Fruit fly (Drosophila melanogaster) whole organism, prepupa: ENCODE measurements around the gene Cyp4ac3.
A peak's percentile ranks its signal among the peaks of the same experiment; 100 is the strongest.

ENCODE experiments used
- Blimp-1 ChIP-seq: fragments of 200-800 bp; sonication (Bioruptor generic); optimal IDR thresholded peaks from 3 replicates; lab custom pipeline; 2017; ENCODE audit warnings: missing biosample characterization, missing genetic modification characterization, mild to moderate bottlenecking, moderate library complexity, missing genetic modification reagents
- CG10631 ChIP-seq: fragments of 200-800 bp; sonication (Bioruptor generic); optimal IDR thresholded peaks from 2 replicates; lab custom pipeline; 2016; ENCODE audit warnings: missing biosample characterization, missing genetic modification characterization
- CG11294 ChIP-seq: fragments of 200-800 bp; sonication (Bioruptor generic); IDR thresholded peaks from 2 replicates; pipeline ENCODE4 v1.3.6; 2022; ENCODE audit warnings: missing biosample characterization, missing genetic modification characterization
- CG11762 ChIP-seq: fragments of 200-800 bp; sonication (Bioruptor generic); optimal IDR thresholded peaks from 3 replicates; lab custom pipeline; 2016; ENCODE audit warnings: missing biosample characterization, missing genetic modification characterization; ENCODE audit not compliant: insufficient read depth
- CG11902 ChIP-seq: fragments of 200-800 bp; sonication (Bioruptor generic); optimal IDR thresholded peaks from 3 replicates; lab custom pipeline; 2016; ENCODE audit warnings: missing biosample characterization, missing genetic modification characterization
- CG15336 ChIP-seq: fragments of 200-800 bp; sonication (Bioruptor generic); IDR thresholded peaks from 2 replicates; pipeline ENCODE4 v1.3.6; 2022; ENCODE audit warnings: missing biosample characterization, missing genetic modification characterization
- CG1621 ChIP-seq: fragments of 200-800 bp; sonication (Bioruptor generic); optimal IDR thresholded peaks from 3 replicates; lab custom pipeline; 2018; ENCODE audit warnings: missing biosample characterization, mild to moderate bottlenecking, missing genetic modification characterization
- CG16779 ChIP-seq: fragments of 200-800 bp; sonication (Bioruptor generic); optimal IDR thresholded peaks from 3 replicates; lab custom pipeline; 2017; ENCODE audit warnings: missing biosample characterization, mild to moderate bottlenecking, missing genetic modification characterization
- CG3032 ChIP-seq: fragments of 200-800 bp; optimal IDR thresholded peaks from 2 replicates; lab custom pipeline; 2019; ENCODE audit warnings: missing biosample characterization, mild to moderate bottlenecking, missing genetic modification characterization, moderate library complexity
- CG31627 ChIP-seq: fragments of 200-800 bp; sonication (Bioruptor generic); optimal IDR thresholded peaks from 3 replicates; lab custom pipeline; 2016; ENCODE audit warnings: missing biosample characterization, missing genetic modification characterization
- CG34406 ChIP-seq: fragments of 200-800 bp; sonication (Bioruptor generic); optimal IDR thresholded peaks from 3 replicates; lab custom pipeline; 2016; ENCODE audit warnings: missing biosample characterization, missing genetic modification characterization
- CG3919 ChIP-seq: fragments of 200-800 bp; sonication (Bioruptor generic); optimal IDR thresholded peaks from 3 replicates; lab custom pipeline; 2016; ENCODE audit warnings: missing biosample characterization, missing genetic modification characterization
- CG6163 ChIP-seq: fragments of 200-800 bp; sonication (Bioruptor generic); IDR thresholded peaks from 3 replicates; pipeline ENCODE4 v1.3.6; 2022; ENCODE audit warnings: missing biosample characterization, missing genetic modification characterization
- CG6276 ChIP-seq: fragments of 200-800 bp; sonication (Bioruptor generic); optimal IDR thresholded peaks from 2 replicates; lab custom pipeline; 2017; ENCODE audit warnings: missing biosample characterization, mild to moderate bottlenecking, missing genetic modification characterization
- CG6792 ChIP-seq: fragments of 200-800 bp; sonication (Bioruptor generic); optimal IDR thresholded peaks from 3 replicates; lab custom pipeline; 2016; ENCODE audit warnings: missing biosample characterization, missing genetic modification characterization
- CG6808 ChIP-seq: fragments of 200-800 bp; sonication (Bioruptor generic); optimal IDR thresholded peaks from 3 replicates; lab custom pipeline; 2017; ENCODE audit warnings: missing biosample characterization, missing genetic modification characterization, mild to moderate bottlenecking, moderate library complexity, missing genetic modification reagents
- CG6854 ChIP-seq: fragments of 200-800 bp; sonication (Bioruptor generic); optimal IDR thresholded peaks from 2 replicates; lab custom pipeline; 2017; ENCODE audit warnings: missing biosample characterization, mild to moderate bottlenecking, missing genetic modification characterization
- CG7368 ChIP-seq: fragments of 200-800 bp; sonication (Bioruptor generic); optimal IDR thresholded peaks from 3 replicates; lab custom pipeline; 2016; ENCODE audit warnings: missing biosample characterization, missing genetic modification characterization
- CG8119 ChIP-seq: fragments of 200-800 bp; sonication (Bioruptor generic); IDR thresholded peaks from 3 replicates; pipeline ENCODE4 v1.3.6; 2022; ENCODE audit warnings: missing biosample characterization, missing genetic modification characterization
- CG8319 ChIP-seq: fragments of 200-800 bp; sonication (Bioruptor generic); optimal IDR thresholded peaks from 3 replicates; lab custom pipeline; 2016; ENCODE audit warnings: missing biosample characterization, missing genetic modification characterization
- CG9139 ChIP-seq: fragments of 200-800 bp; sonication (Bioruptor generic); optimal IDR thresholded peaks from 3 replicates; lab custom pipeline; 2017; ENCODE audit warnings: missing biosample characterization, mild to moderate bottlenecking, missing genetic modification characterization
- Eip75B ChIP-seq: fragments of 200-800 bp; sonication (Bioruptor generic); optimal IDR thresholded peaks from 3 replicates; lab custom pipeline; 2016; ENCODE audit warnings: missing biosample characterization, missing genetic modification characterization
- Eip78C ChIP-seq: fragments of 200-800 bp; sonication (Bioruptor generic); peaks from one replicate; lab custom pipeline; 2016; ENCODE audit warnings: missing biosample characterization, missing genetic modification characterization
- Ets21C ChIP-seq: fragments of 200-800 bp; sonication (Bioruptor generic); optimal IDR thresholded peaks from 3 replicates; lab custom pipeline; 2016; ENCODE audit warnings: missing biosample characterization, missing genetic modification characterization
- Ets96B ChIP-seq: fragments of 200-800 bp; optimal IDR thresholded peaks from 2 replicates; lab custom pipeline; 2019; ENCODE audit warnings: missing biosample characterization, mild to moderate bottlenecking, missing genetic modification characterization, moderate library complexity
- Gug ChIP-seq: fragments of 200-800 bp; sonication (Bioruptor generic); IDR thresholded peaks from 2 replicates; pipeline ENCODE4 v1.3.6; 2022; ENCODE audit warnings: missing biosample characterization, missing genetic modification characterization
- Hr39 ChIP-seq: fragments of 200-800 bp; sonication (Bioruptor generic); optimal IDR thresholded peaks from 2 replicates; lab custom pipeline; 2016; ENCODE audit warnings: missing biosample characterization, missing genetic modification characterization
- Hr4 ChIP-seq: fragments of 200-800 bp; sonication (Bioruptor generic); optimal IDR thresholded peaks from 3 replicates; lab custom pipeline; 2016; ENCODE audit warnings: missing biosample characterization, missing genetic modification characterization
- Lpt ChIP-seq: fragments of 200-800 bp; sonication (Bioruptor generic); optimal IDR thresholded peaks from 3 replicates; lab custom pipeline; 2016; ENCODE audit warnings: missing biosample characterization, missing genetic modification characterization
- Met ChIP-seq: fragments of 200-800 bp; sonication (Bioruptor generic); optimal IDR thresholded peaks from 3 replicates; lab custom pipeline; 2016; ENCODE audit warnings: missing biosample characterization, missing genetic modification characterization
- OdsH ChIP-seq: fragments of 200-800 bp; sonication (Bioruptor generic); optimal IDR thresholded peaks from 3 replicates; lab custom pipeline; 2016; ENCODE audit warnings: missing biosample characterization, missing genetic modification characterization
- Smox ChIP-seq: fragments of 200-800 bp; sonication (Bioruptor generic); optimal IDR thresholded peaks from 3 replicates; lab custom pipeline; 2016; ENCODE audit warnings: missing biosample characterization, missing genetic modification characterization
- Sox102F ChIP-seq: fragments of 200-800 bp; sonication (Bioruptor generic); optimal IDR thresholded peaks from 2 replicates; lab custom pipeline; 2016; ENCODE audit warnings: missing biosample characterization, mild to moderate bottlenecking, missing genetic modification characterization
- Sox14 ChIP-seq: fragments of 200-800 bp; sonication (Bioruptor generic); optimal IDR thresholded peaks from 3 replicates; lab custom pipeline; 2016; ENCODE audit warnings: missing biosample characterization, missing genetic modification characterization
- acj6 ChIP-seq: fragments of 200-800 bp; sonication (Bioruptor generic); optimal IDR thresholded peaks from 3 replicates; lab custom pipeline; 2016; ENCODE audit warnings: missing biosample characterization, missing genetic modification characterization
- esn ChIP-seq: fragments of 200-800 bp; sonication (Bioruptor generic); optimal IDR thresholded peaks from 2 replicates; lab custom pipeline; 2016; ENCODE audit warnings: missing biosample characterization, mild to moderate bottlenecking, missing genetic modification characterization, moderate library complexity
- fd85E ChIP-seq: fragments of 200-800 bp; sonication (Bioruptor generic); optimal IDR thresholded peaks from 3 replicates; lab custom pipeline; 2016; ENCODE audit warnings: missing biosample characterization, missing genetic modification characterization
- fkh ChIP-seq: fragments of 200-800 bp; sonication (Bioruptor generic); optimal IDR thresholded peaks from 3 replicates; lab custom pipeline; 2017; ENCODE audit warnings: missing biosample characterization, mild to moderate bottlenecking, missing genetic modification characterization, moderate library complexity
- lz ChIP-seq: fragments of 200-800 bp; sonication (Bioruptor generic); optimal IDR thresholded peaks from 3 replicates; lab custom pipeline; 2016; ENCODE audit warnings: missing biosample characterization, missing genetic modification characterization
- pdm3 ChIP-seq: fragments of 200-800 bp; sonication (Bioruptor generic); optimal IDR thresholded peaks from 3 replicates; lab custom pipeline; 2016; ENCODE audit warnings: missing biosample characterization, missing genetic modification characterization
- salr ChIP-seq, 2 experiments: fragments of 200-800 bp; sonication (Bioruptor generic); optimal IDR thresholded peaks; 3 replicates each; lab custom pipeline; 2016 to 2018; ENCODE audit warnings: missing biosample characterization in 2 of 2, missing genetic modification characterization in 2 of 2, mild to moderate bottlenecking in 1 of 2
- ss ChIP-seq, 2 experiments: fragments of 200-800 bp; sonication (Bioruptor generic); optimal IDR thresholded peaks; 2 replicates in 1 of 2; 3 replicates in 1 of 2; lab custom pipeline; 2017 to 2018; ENCODE audit warnings: mild to moderate bottlenecking in 2 of 2, missing biosample characterization in 2 of 2, missing genetic modification characterization in 2 of 2, moderate library complexity in 1 of 2
- svp ChIP-seq: fragments of 200-800 bp; sonication (Bioruptor generic); peaks from one replicate; lab custom pipeline; 2016; ENCODE audit warnings: missing biosample characterization, missing genetic modification characterization
- vri ChIP-seq: fragments of 200-800 bp; sonication (Bioruptor generic); optimal IDR thresholded peaks from 3 replicates; lab custom pipeline; 2016; ENCODE audit warnings: missing biosample characterization, mild to moderate bottlenecking, missing genetic modification characterization

Cyp4ac3 gene

dm6 chr2L:5249766-5250165 lies 18.5 kb upstream of the Cyp4ac3 start (continued):
- no peak for TF ChIP-seq CG11294 (GFP tag; lab: Robert Waterston, UW)
- TF ChIP-seq CG15336 (GFP tag; lab: Robert Waterston, UW), result no peak
- peak; percentile 69 for TF ChIP-seq CG6792
- TF ChIP-seq lz (GFP tag; lab: Kevin White, UChicago), result peak; percentile 70
- TF ChIP-seq Gug (GFP tag; lab: Robert Waterston, UW), result no peak
- TF ChIP-seq OdsH (GFP tag; lab: Kevin White, UChicago), result peak; percentile 53
- TF ChIP-seq Ets96B (tag; lab: Kevin White, UChicago), result peak; percentile 53
- peak; percentile 84 for TF ChIP-seq Sox102F
- peak; percentile 25 for TF ChIP-seq CG11902 (GFP tag; lab: Kevin White, UChicago)
- TF ChIP-seq fd85E (GFP tag; lab: Kevin White, UChicago), result no peak
- peak; percentile 38; the same call in 1 of the 3 replicates for TF ChIP-seq CG8119 (GFP tag; lab: Robert Waterston, UW)
- TF ChIP-seq vri (GFP tag; lab: Kevin White, UChicago), result peak; percentile 93
- peak; percentile 46 to 61 for TF ChIP-seq ss (GFP tag; optimal IDR thresholded peaks at IDR 0.05; lab: Kevin White, UChicago)
- peak; percentile 52 for TF ChIP-seq CG6808 (GFP tag; lab: Kevin White, UChicago)
- peak; percentile 70 for TF ChIP-seq Hr39
- TF ChIP-seq Eip75B (GFP tag; lab: Kevin White, UChicago), result peak; percentile 61
- no peak for TF ChIP-seq CG16779 (tag; lab: Kevin White, UChicago)
- no peak for TF ChIP-seq Blimp-1 (GFP tag; lab: Kevin White, UChicago)
- peak; percentile 67 for TF ChIP-seq CG31627 (GFP tag; lab: Kevin White, UChicago)
- peak in 1 of 2 experiments; percentile 12 for TF ChIP-seq salr (GFP tag; optimal IDR thresholded peaks at IDR 0.05; lab: Kevin White, UChicago)
- peak; percentile 31 for TF ChIP-seq CG6854
- peak; percentile 84 for TF ChIP-seq CG6163
- peak; percentile 67 for TF ChIP-seq CG7368
- no peak for TF ChIP-seq fkh
- TF ChIP-seq CG3919 (GFP tag; lab: Kevin White, UChicago), result peak; percentile 76
- TF ChIP-seq Ets21C (GFP tag; lab: Kevin White, UChicago), result peak; percentile 10
- TF ChIP-seq CG11762 (GFP tag; lab: Kevin White, UChicago), result peak; percentile 2
- peak; percentile 78 for TF ChIP-seq Met
- TF ChIP-seq CG8319, result no peak
- peak; percentile 61 for TF ChIP-seq Sox14 (GFP tag; lab: Kevin White, UChicago)
- TF ChIP-seq Hr4 (GFP tag; lab: Kevin White, UChicago), result peak; percentile 34
- peak; percentile 57 for TF ChIP-seq acj6 (GFP tag; lab: Kevin White, UChicago)

dm6 chr2L:5251150-5251549 lies 17.1 kb upstream of the Cyp4ac3 start:
- TF ChIP-seq CG8319, result no peak
- TF ChIP-seq Sox102F, result peak; percentile 54
- TF ChIP-seq OdsH (GFP tag; lab: Kevin White, UChicago), result peak; percentile 2
- TF ChIP-seq svp, result peak; percentile 67
- peak; percentile 10 for TF ChIP-seq CG31627 (GFP tag; lab: Kevin White, UChicago)
- TF ChIP-seq CG7368, result peak; percentile 15
- TF ChIP-seq Met, result peak; percentile 12
- peak; percentile 8 for TF ChIP-seq Sox14 (GFP tag; lab: Kevin White, UChicago)
- TF ChIP-seq vri (GFP tag; lab: Kevin White, UChicago), result peak; percentile 49
- peak; percentile 9 for TF ChIP-seq Smox (GFP tag; lab: Kevin White, UChicago)
- no peak for TF ChIP-seq Blimp-1 (GFP tag; lab: Kevin White, UChicago)
- TF ChIP-seq esn (GFP tag; lab: Kevin White, UChicago), result peak; percentile 28
- TF ChIP-seq CG34406 (GFP tag; lab: Kevin White, UChicago), result no peak
- TF ChIP-seq fkh, result no peak
- peak; percentile 63 for TF ChIP-seq Eip78C
- TF ChIP-seq Hr39, result peak; percentile 39

- TF ChIP-seq Gug (GFP tag; lab: Robert Waterston, UW), result no peak
- TF ChIP-seq CG1621, result no peak
- no peak for TF ChIP-seq Lpt (GFP tag; lab: Kevin White, UChicago)
- no peak for TF ChIP-seq CG6276 (GFP tag; lab: Kevin White, UChicago)
- TF ChIP-seq Ets21C (GFP tag; lab: Kevin White, UChicago), result no peak
- TF ChIP-seq CG9139 (GFP tag; lab: Kevin White, UChicago), result no peak
- no peak for TF ChIP-seq CG6808 (GFP tag; lab: Kevin White, UChicago)
- TF ChIP-seq Eip78C, result peak; percentile 53
- peak; percentile 64 for TF ChIP-seq svp
- peak; percentile 29 for TF ChIP-seq Ets96B (tag; lab: Kevin White, UChicago)
- no peak for TF ChIP-seq esn (GFP tag; lab: Kevin White, UChicago)
- TF ChIP-seq lz (GFP tag; lab: Kevin White, UChicago), result no peak
- no peak for TF ChIP-seq CG16779 (tag; lab: Kevin White, UChicago)
- TF ChIP-seq salr (GFP tag; optimal IDR thresholded peaks at IDR 0.05; lab: Kevin White, UChicago), result no peak
- TF ChIP-seq CG10631, result no peak
- TF ChIP-seq Smox (GFP tag; lab: Kevin White, UChicago), result no peak
- TF ChIP-seq CG3032, result no peak
- no peak for TF ChIP-seq vri (GFP tag; lab: Kevin White, UChicago)
- TF ChIP-seq acj6 (GFP tag; lab: Kevin White, UChicago), result no peak
- no peak for TF ChIP-seq OdsH (GFP tag; lab: Kevin White, UChicago)
- peak; percentile 5 for TF ChIP-seq pdm3
- TF ChIP-seq, all 60 proteins: peak for 4
Measured at dm6 chr2L:5251725-5252124, 16.6 kb upstream of the Cyp4ac3 start.
